Worm (Caenorhabditis elegans): Measurements from ENCODE around the gene W10G11.19.

W10G11.19 gene

DNA sequence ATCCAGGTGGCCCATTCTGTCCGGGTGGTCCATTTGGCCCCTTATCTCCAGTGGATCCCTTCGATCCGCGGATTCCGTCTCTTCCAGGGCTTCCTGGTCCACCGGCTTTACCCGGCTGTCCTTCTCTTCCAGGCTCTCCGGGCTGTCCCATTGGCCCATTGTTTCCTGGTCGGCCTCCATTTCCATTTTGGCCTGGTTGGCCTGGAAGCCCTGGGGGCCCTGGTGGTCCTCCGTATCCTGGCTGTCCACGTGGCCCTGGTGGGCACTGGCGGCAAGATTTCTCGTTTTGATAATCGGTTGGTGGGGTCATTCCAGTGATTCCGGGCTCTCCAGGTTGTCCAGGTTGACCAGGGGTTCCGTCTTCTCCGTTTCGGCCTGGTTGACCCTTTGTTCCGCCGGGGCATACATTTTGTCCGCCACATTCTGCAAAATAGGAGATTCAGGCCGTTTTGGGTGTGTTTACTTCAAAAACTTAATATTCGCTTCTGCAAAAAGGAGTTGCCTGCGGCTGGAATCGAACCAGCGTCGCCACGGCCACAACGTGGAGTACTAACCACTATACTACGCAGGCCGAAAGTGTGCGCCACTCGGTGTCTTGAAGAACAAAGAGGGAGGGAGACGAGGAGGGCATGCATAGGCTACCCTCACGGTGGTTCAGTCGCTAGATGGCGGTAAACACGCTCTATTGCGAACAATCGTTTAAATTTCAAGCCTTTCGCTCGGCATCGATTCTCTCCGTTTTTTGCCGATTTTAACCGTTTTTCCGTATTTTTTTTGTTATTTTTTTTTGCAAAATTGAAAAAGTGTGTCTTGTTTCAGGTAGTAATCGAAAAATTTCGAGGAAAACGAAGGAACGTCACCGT lies 29.2 kb upstream of the W10G11.19 start, which contains the start of gene W09G10.9 (continued):
- TF ChIP-seq elt-4 (tag; optimal IDR thresholded peaks at IDR 0.05), result no peak
- peak; percentile 80 for TF ChIP-seq tbx-2 (tag; optimal IDR thresholded peaks at IDR 0.05)
- TF ChIP-seq hlh-15 (tag; optimal IDR thresholded peaks at IDR 0.05), result peak; percentile 49
- peak; percentile 65 for TF ChIP-seq fax-1 (tag; optimal IDR thresholded peaks at IDR 0.05)
- TF ChIP-seq sox-4 (tag; optimal IDR thresholded peaks at IDR 0.05), result peak; percentile 80
- peak; percentile 12 for TF ChIP-seq dve-1 (tag; optimal IDR thresholded peaks at IDR 0.05)
- TF ChIP-seq tbx-7 (tag; optimal IDR thresholded peaks at IDR 0.05), result no peak
- peak; percentile 62 for TF ChIP-seq ceh-48 (tag; optimal IDR thresholded peaks at IDR 0.05)
- TF ChIP-seq ahr-1 (tag; optimal IDR thresholded peaks at IDR 0.05), result peak; percentile 46
- TF ChIP-seq sdc-2 (tag; optimal IDR thresholded peaks at IDR 0.05), result peak; percentile 48
- TF ChIP-seq hlh-8 (tag; optimal IDR thresholded peaks at IDR 0.05), result no peak
- TF ChIP-seq ceh-9 (tag; optimal IDR thresholded peaks at IDR 0.05), result peak; percentile 6
- no peak for TF ChIP-seq pros-1 (tag; optimal IDR thresholded peaks at IDR 0.05)
- TF ChIP-seq pat-9 (tag; optimal IDR thresholded peaks at IDR 0.05), result peak; percentile 73
- TF ChIP-seq ztf-16 (tag; optimal IDR thresholded peaks at IDR 0.05), result peak; percentile 57
- peak; percentile 65 for TF ChIP-seq ref-2 (tag; optimal IDR thresholded peaks at IDR 0.05)
- no peak for TF ChIP-seq syd-9 (tag; optimal IDR thresholded peaks at IDR 0.05)
- TF ChIP-seq odd-2 (tag; optimal IDR thresholded peaks at IDR 0.05), result no peak
- peak; percentile 68 for TF ChIP-seq ttx-3 (tag; optimal IDR thresholded peaks at IDR 0.05)
- TF ChIP-seq pha-4 (tag; optimal IDR thresholded peaks at IDR 0.05), result no peak
- TF ChIP-seq C38D4.7 (GFP tag; optimal IDR thresholded peaks at IDR 0.05), result peak; percentile 63
- TF ChIP-seq pqm-1 (tag; optimal IDR thresholded peaks at IDR 0.05), result no peak
- TF ChIP-seq elt-2 (tag; optimal IDR thresholded peaks at IDR 0.05), result peak; percentile 84
- peak; percentile 49 for TF ChIP-seq eyg-1 (tag; optimal IDR thresholded peaks at IDR 0.05)
- peak; percentile 65 for TF ChIP-seq nhr-232 (tag; optimal IDR thresholded peaks at IDR 0.05)
- peak; percentile 55 for TF ChIP-seq Y22D7AL.16 (tag; optimal IDR thresholded peaks at IDR 0.05)
- peak; percentile 73 for TF ChIP-seq ceh-18 (tag; optimal IDR thresholded peaks at IDR 0.05)
- no peak for TF ChIP-seq pax-1 (tag; optimal IDR thresholded peaks at IDR 0.05)
- peak; percentile 79 for TF ChIP-seq lin-11 (tag; optimal IDR thresholded peaks at IDR 0.05)
- peak; percentile 70 for TF ChIP-seq dmd-4 (tag; optimal IDR thresholded peaks at IDR 0.05; ENCODE audit: borderline replicate concordance)
- TF ChIP-seq gmeb-2 (tag; optimal IDR thresholded peaks at IDR 0.05), result peak; percentile 60
- peak; percentile 50 for TF ChIP-seq ceh-2 (tag; optimal IDR thresholded peaks at IDR 0.05)

DNA sequence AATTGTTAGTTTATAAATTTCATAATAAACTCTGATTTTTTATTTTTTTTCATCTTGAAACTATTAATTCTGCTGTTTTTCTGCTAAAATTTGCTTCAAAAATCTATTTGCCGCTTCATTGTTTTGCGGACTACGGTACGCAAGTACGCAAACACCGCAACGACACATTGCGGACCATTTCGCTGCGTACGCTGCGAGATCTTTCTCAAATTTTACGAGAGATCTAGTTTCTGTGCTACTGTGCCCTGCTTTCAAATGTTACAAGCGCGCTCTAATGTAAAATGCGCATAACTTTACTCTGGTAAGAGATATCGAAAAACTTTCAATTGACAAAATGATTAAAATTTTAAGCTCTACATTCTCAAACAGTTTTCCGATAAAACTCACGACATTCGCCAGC lies 26.9 kb upstream of the W10G11.19 start:
- TF ChIP-seq ceh-31 (tag; optimal IDR thresholded peaks at IDR 0.05) (peak; percentile 13), unc-42 (tag; optimal IDR thresholded peaks at IDR 0.05) (peak; percentile 27), nfya-1 (tag; optimal IDR thresholded peaks at IDR 0.05) (peak; percentile 50), ceh-18 (tag; optimal IDR thresholded peaks at IDR 0.05) (peak; percentile 41), tbx-2 (tag; optimal IDR thresholded peaks at IDR 0.05) (peak; percentile 18), ceh-34 (tag; optimal IDR thresholded peaks at IDR 0.05) (peak; percentile 81), sox-2 (GFP tag; IDR thresholded peaks at IDR 0.05) (peak; percentile 41; the same call in 1 of the 2 replicates)

DNA sequence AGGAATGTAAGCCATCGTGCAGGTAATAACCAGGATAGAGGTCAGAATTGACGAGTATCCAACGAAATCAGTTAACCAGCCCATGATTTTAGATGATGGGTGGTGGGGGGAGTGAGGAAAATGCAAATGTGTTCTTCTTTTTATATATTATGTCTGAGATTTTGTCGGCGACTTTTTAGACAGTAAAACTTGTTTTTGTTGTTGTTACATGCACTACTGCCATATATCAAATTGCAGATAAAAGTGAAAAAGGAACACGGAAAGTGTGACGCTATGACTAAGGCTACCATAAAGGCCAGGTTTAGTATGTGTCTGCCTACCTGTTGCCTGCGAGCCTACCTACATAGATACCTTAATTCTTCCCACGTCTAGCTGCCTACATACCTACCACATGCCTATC lies 26.4 kb upstream of the W10G11.19 start, which contains the start of gene col-72:
col-72 (minus strand) TSS at position 101 of the 400 bp plus-strand sequence.
- no peak for TF ChIP-seq dve-1 (tag; optimal IDR thresholded peaks at IDR 0.05)
- no peak for TF ChIP-seq ztf-16 (tag; optimal IDR thresholded peaks at IDR 0.05)
- TF ChIP-seq pha-4 (tag; optimal IDR thresholded peaks at IDR 0.05), result no peak
- TF ChIP-seq odd-2 (tag; optimal IDR thresholded peaks at IDR 0.05), result no peak
- no peak for TF ChIP-seq tbx-7 (tag; optimal IDR thresholded peaks at IDR 0.05)
- TF ChIP-seq che-1 (tag; optimal IDR thresholded peaks at IDR 0.05), result no peak
- TF ChIP-seq ttx-3 (tag; optimal IDR thresholded peaks at IDR 0.05), result no peak
- TF ChIP-seq unc-3 (GFP tag; conservative IDR thresholded peaks at IDR 0.05), result no peak
- TF ChIP-seq unc-3 (tag; optimal IDR thresholded peaks at IDR 0.05), result no peak
- no peak for TF ChIP-seq hlh-8 (tag; optimal IDR thresholded peaks at IDR 0.05)
- TF ChIP-seq gmeb-2 (tag; optimal IDR thresholded peaks at IDR 0.05), result no peak
